Worm (Caenorhabditis elegans) whole organism, young adult: ENCODE data around the gene nlp-71.

ENCODE experiments used
- B0336.3 ChIP-seq: fragments of 200-800 bp; sonication (Bioruptor generic); IDR thresholded peaks from 2 replicates; pipeline ENCODE4 v1.3.6; 2022; ENCODE audit warnings: missing genetic modification characterization, missing compliant biosample characterization
- egl-18 ChIP-seq: fragments of 200-800 bp; sonication (Bioruptor generic); IDR thresholded peaks from 2 replicates; pipeline ENCODE4 v1.3.6; 2022; ENCODE audit warnings: missing genetic modification reagents, missing genetic modification characterization, missing compliant biosample characterization
- fkh-3 ChIP-seq: sonication (generic microtip); optimal IDR thresholded peaks from 2 replicates; lab custom pipeline; 2016; ENCODE audit warnings: mild to moderate bottlenecking, missing genetic modification characterization, missing compliant biosample characterization
- let-526 ChIP-seq: fragments of 200-800 bp; sonication (Bioruptor generic); IDR thresholded peaks from 2 replicates; pipeline ENCODE4 v1.3.6; 2022; ENCODE audit warnings: missing genetic modification reagents, missing genetic modification characterization, missing compliant biosample characterization
- rcor-1 ChIP-seq: fragments of 200-800 bp; sonication (Bioruptor generic); IDR thresholded peaks from 2 replicates; pipeline ENCODE4 v1.3.6; 2022; ENCODE audit warnings: missing genetic modification reagents, missing genetic modification characterization, missing compliant biosample characterization
- snpc-1.1 ChIP-seq: sonication (generic microtip); optimal IDR thresholded peaks from 2 replicates; lab custom pipeline; 2017; ENCODE audit warnings: missing genetic modification characterization, mild to moderate bottlenecking, missing compliant biosample characterization, antibody characterized with exemption, moderate library complexity, missing genotype, missing genetic modification reagents; ENCODE audit not compliant: insufficient read depth
- unc-62 ChIP-seq: fragments of 150-350 bp; optimal IDR thresholded peaks from 2 replicates; lab custom pipeline; 2014; ENCODE audit warnings: missing biosample characterization, missing genetic modification reagents, missing genetic modification characterization

ce11 chrIV:6395190-6395589 is 18.2 kb downstream of the nlp-71 start:
- TF ChIP-seq B0336.3 (GFP tag; lab: Robert Waterston, UW) (no peak), rcor-1 (no peak), egl-18 (GFP tag; lab: Robert Waterston, UW) (no peak), fkh-3 (tag; lab: Kevin White, UChicago) (no peak), snpc-1.1 (tag; lab: Kevin White, UChicago) (no peak), let-526 (GFP tag; lab: Robert Waterston, UW) (no peak), unc-62 (GFP tag; lab: Kevin White, UChicago) (no peak)
